Fruit fly (Drosophila melanogaster) whole organism, embryonic: ENCODE measurements around the gene Prp3.

Experiments
- ATbp ChIP-seq: fragments of 200-800 bp; sonication (Bioruptor generic); optimal IDR thresholded peaks from 2 replicates; lab custom pipeline; 2017; ENCODE audit warnings: missing biosample characterization, mild to moderate bottlenecking, missing genetic modification characterization, missing genetic modification reagents
- CG10209 ChIP-seq: fragments of 200-800 bp; sonication (Bioruptor generic); optimal IDR thresholded peaks from 3 replicates; lab custom pipeline; 2017; ENCODE audit warnings: missing biosample characterization, mild to moderate bottlenecking, missing genetic modification characterization, missing genetic modification reagents
- CG10366 ChIP-seq: fragments of 200-800 bp; sonication (Bioruptor generic); IDR thresholded peaks from 2 replicates; pipeline ENCODE4 v1.3.6; 2022; ENCODE audit warnings: missing biosample characterization, missing genetic modification characterization
- CG12071 ChIP-seq: fragments of 200-800 bp; sonication (Bioruptor generic); optimal IDR thresholded peaks from 3 replicates; lab custom pipeline; 2018; ENCODE audit warnings: missing biosample characterization, mild to moderate bottlenecking, missing genetic modification characterization
- CG12104 ChIP-seq: fragments of 200-800 bp; sonication (Bioruptor generic); optimal IDR thresholded peaks from 3 replicates; lab custom pipeline; 2016; ENCODE audit warnings: missing biosample characterization, missing genetic modification characterization
- CG13287 ChIP-seq: fragments of 200-800 bp; sonication (Bioruptor generic); IDR thresholded peaks from 2 replicates; pipeline ENCODE4 v1.3.6; 2022; ENCODE audit warnings: missing biosample characterization, missing genetic modification characterization; ENCODE audit not compliant: partially characterized antibody
- CG13894 ChIP-seq: fragments of 200-800 bp; sonication (Bioruptor generic); optimal IDR thresholded peaks from 3 replicates; lab custom pipeline; 2018; ENCODE audit warnings: missing biosample characterization, mild to moderate bottlenecking, missing genetic modification characterization, moderate library complexity
- CG1792 ChIP-seq: fragments of 200-800 bp; sonication (Bioruptor generic); optimal IDR thresholded peaks from 2 replicates; lab custom pipeline; 2016; ENCODE audit warnings: missing biosample characterization, missing genetic modification characterization
- CG18476 ChIP-seq: fragments of 200-800 bp; sonication (Bioruptor generic); optimal IDR thresholded peaks from 2 replicates; lab custom pipeline; 2016; ENCODE audit warnings: missing biosample characterization, mild to moderate bottlenecking, missing genetic modification characterization
- CG2678 ChIP-seq: fragments of 200-800 bp; sonication (Bioruptor generic); optimal IDR thresholded peaks from 3 replicates; lab custom pipeline; 2019; ENCODE audit warnings: missing biosample characterization, mild to moderate bottlenecking, missing genetic modification characterization, moderate library complexity
- CG30431 ChIP-seq: fragments of 200-800 bp; sonication (Bioruptor generic); optimal IDR thresholded peaks from 2 replicates; lab custom pipeline; 2017; ENCODE audit warnings: missing biosample characterization, missing genetic modification characterization
- CG3163 ChIP-seq: fragments of 200-800 bp; sonication (Bioruptor generic); optimal IDR thresholded peaks from 3 replicates; lab custom pipeline; 2016; ENCODE audit warnings: missing biosample characterization, missing genetic modification characterization
- CG34224 ChIP-seq: fragments of 200-800 bp; sonication (Bioruptor generic); IDR thresholded peaks from 3 replicates; pipeline ENCODE4 v1.3.6; 2022; ENCODE audit warnings: missing biosample characterization, missing genetic modification characterization; ENCODE audit not compliant: partially characterized antibody
- CG4424 ChIP-seq: fragments of 200-800 bp; sonication (Bioruptor generic); optimal IDR thresholded peaks from 3 replicates; lab custom pipeline; 2016; ENCODE audit warnings: missing biosample characterization, missing genetic modification characterization
- CG4707 ChIP-seq: fragments of 200-800 bp; sonication (Bioruptor generic); optimal IDR thresholded peaks from 2 replicates; lab custom pipeline; 2018; ENCODE audit warnings: missing biosample characterization, mild to moderate bottlenecking, missing genetic modification characterization, moderate library complexity
- CG6254 ChIP-seq: fragments of 200-800 bp; sonication (Bioruptor generic); optimal IDR thresholded peaks from 3 replicates; lab custom pipeline; 2017; ENCODE audit warnings: mild to moderate bottlenecking, missing biosample characterization, missing genetic modification reagents, missing genetic modification characterization
- CG6272 ChIP-seq: fragments of 200-800 bp; sonication (Bioruptor generic); IDR thresholded peaks from 2 replicates; pipeline ENCODE4 v1.3.6; 2022; ENCODE audit warnings: missing biosample characterization, missing genetic modification characterization
- CG6765 ChIP-seq: fragments of 200-800 bp; sonication (Bioruptor generic); optimal IDR thresholded peaks from 3 replicates; lab custom pipeline; 2017; ENCODE audit warnings: missing biosample characterization, mild to moderate bottlenecking, missing genetic modification characterization
- CG6791 ChIP-seq: fragments of 200-800 bp; sonication (Bioruptor generic); IDR thresholded peaks from 3 replicates; pipeline ENCODE4 v1.3.6; 2022; ENCODE audit warnings: missing biosample characterization, missing genetic modification characterization; ENCODE audit not compliant: partially characterized antibody
- CG8944 ChIP-seq: fragments of 200-800 bp; sonication (Bioruptor generic); optimal IDR thresholded peaks from 3 replicates; lab custom pipeline; 2016; ENCODE audit warnings: missing biosample characterization, missing genetic modification characterization
- CG9609 ChIP-seq: fragments of 200-800 bp; sonication (Bioruptor generic); optimal IDR thresholded peaks from 3 replicates; lab custom pipeline; 2016; ENCODE audit warnings: missing biosample characterization, missing genetic modification characterization
- CG9876 ChIP-seq: fragments of 200-800 bp; sonication (Bioruptor generic); optimal IDR thresholded peaks from 2 replicates; lab custom pipeline; 2016; ENCODE audit warnings: missing biosample characterization, missing genetic modification characterization
- CkIIα-i1 ChIP-seq: fragments of 200-800 bp; sonication (Bioruptor generic); IDR thresholded peaks from 2 replicates; pipeline ENCODE4 v1.3.6; 2022; ENCODE audit warnings: missing biosample characterization, missing genetic modification characterization
- Dbx ChIP-seq: fragments of 200-800 bp; sonication (Bioruptor generic); IDR thresholded peaks from 3 replicates; pipeline ENCODE4 v1.3.6; 2022; ENCODE audit warnings: missing biosample characterization, missing genetic modification characterization
- Eip74EF ChIP-seq, 2 experiments: fragments of 200-800 bp in 1 of 2; fragments of >200 bp in 1 of 2; sonication (Bioruptor generic) in 1 of 2; optimal IDR thresholded peaks; 2 replicates each; lab custom pipeline; 2017 to 2019; ENCODE audit warnings: missing biosample characterization in 2 of 2, missing genetic modification characterization in 2 of 2, mild to moderate bottlenecking in 1 of 2, moderate library complexity in 1 of 2
- Fer1 ChIP-seq: fragments of 200-800 bp; sonication (Bioruptor generic); optimal IDR thresholded peaks from 2 replicates; lab custom pipeline; 2017; ENCODE audit warnings: missing biosample characterization, mild to moderate bottlenecking, missing genetic modification characterization
- Fer3 ChIP-seq: fragments of 200-800 bp; sonication (Bioruptor generic); optimal IDR thresholded peaks from 2 replicates; lab custom pipeline; 2018; ENCODE audit warnings: missing biosample characterization, mild to moderate bottlenecking, missing genetic modification characterization, moderate library complexity
- H2.0 ChIP-seq: fragments of 200-800 bp; sonication (Bioruptor generic); IDR thresholded peaks from 2 replicates; pipeline ENCODE4 v1.3.6; 2022; ENCODE audit warnings: missing biosample characterization, missing genetic modification characterization
- HLH3B ChIP-seq: fragments of 200-800 bp; sonication (Bioruptor generic); IDR thresholded peaks from 2 replicates; pipeline ENCODE4 v1.3.6; 2022; ENCODE audit warnings: missing biosample characterization, missing genetic modification characterization
- HLHmδ ChIP-seq: fragments of 200-800 bp; sonication (Bioruptor generic); optimal IDR thresholded peaks from 2 replicates; lab custom pipeline; 2018; ENCODE audit warnings: missing biosample characterization, mild to moderate bottlenecking, missing genetic modification characterization, moderate library complexity
- Lhr ChIP-seq: fragments of 200-800 bp; sonication (Bioruptor generic); optimal IDR thresholded peaks from 3 replicates; lab custom pipeline; 2017; ENCODE audit warnings: mild to moderate bottlenecking, missing biosample characterization, missing genetic modification reagents, missing genetic modification characterization
- NFAT ChIP-seq: fragments of 200-800 bp; sonication (Bioruptor generic); IDR thresholded peaks from 2 replicates; pipeline ENCODE4 v1.3.6; 2022; ENCODE audit warnings: missing biosample characterization, missing genetic modification characterization
- ci ChIP-seq: fragments of 200-800 bp; sonication (Bioruptor generic); IDR thresholded peaks from 3 replicates; pipeline ENCODE4 v1.3.6; 2022; ENCODE audit warnings: missing biosample characterization, missing genetic modification characterization
- danr ChIP-seq: fragments of 200-800 bp; sonication (Bioruptor generic); IDR thresholded peaks from 2 replicates; pipeline ENCODE4 v1.3.6; 2022; ENCODE audit warnings: missing biosample characterization, missing genetic modification characterization
- dati ChIP-seq: fragments of 200-800 bp; sonication (Bioruptor generic); IDR thresholded peaks from 2 replicates; pipeline ENCODE4 v1.3.6; 2022; ENCODE audit warnings: missing biosample characterization, missing genetic modification characterization
- gro ChIP-seq: fragments of 200-800 bp; sonication (Bioruptor generic); optimal IDR thresholded peaks from 2 replicates; lab custom pipeline; 2016; ENCODE audit warnings: missing biosample characterization, missing genetic modification characterization
- gsb-n ChIP-seq: fragments of 200-800 bp; sonication (Bioruptor generic); optimal IDR thresholded peaks from 3 replicates; lab custom pipeline; 2018; ENCODE audit warnings: missing biosample characterization, mild to moderate bottlenecking, missing genetic modification characterization
- her ChIP-seq: fragments of 200-800 bp; sonication (Bioruptor generic); optimal IDR thresholded peaks from 2 replicates; lab custom pipeline; 2016; ENCODE audit warnings: missing biosample characterization, missing genetic modification characterization
- lbe ChIP-seq: fragments of 200-800 bp; sonication (Bioruptor generic); optimal IDR thresholded peaks from 2 replicates; lab custom pipeline; 2016; ENCODE audit warnings: missing biosample characterization, mild to moderate bottlenecking, missing genetic modification characterization
- peb ChIP-seq: fragments of 200-800 bp; sonication (Bioruptor generic); IDR thresholded peaks from 2 replicates; pipeline ENCODE4 v1.3.6; 2022; ENCODE audit warnings: missing biosample characterization, missing genetic modification characterization
- repo ChIP-seq: fragments of 200-800 bp; sonication (Bioruptor generic); optimal IDR thresholded peaks from 2 replicates; lab custom pipeline; 2016; ENCODE audit warnings: missing biosample characterization, missing genetic modification characterization
- scrt ChIP-seq: fragments of 200-800 bp; sonication (Bioruptor generic); optimal IDR thresholded peaks from 2 replicates; lab custom pipeline; 2018; ENCODE audit warnings: missing biosample characterization, mild to moderate bottlenecking, missing genetic modification characterization, moderate library complexity
- slbo ChIP-seq: fragments of 200-800 bp; sonication (Bioruptor generic); IDR thresholded peaks from 2 replicates; pipeline ENCODE4 v1.3.6; 2022; ENCODE audit warnings: missing biosample characterization, missing genetic modification characterization
- stwl ChIP-seq: fragments of 200-800 bp; sonication (Bioruptor generic); optimal IDR thresholded peaks from 3 replicates; lab custom pipeline; 2018; ENCODE audit warnings: missing biosample characterization, mild to moderate bottlenecking, missing genetic modification characterization, moderate library complexity
- unpg ChIP-seq: fragments of 200-800 bp; sonication (Bioruptor generic); optimal IDR thresholded peaks from 3 replicates; lab custom pipeline; 2018; ENCODE audit warnings: missing biosample characterization, mild to moderate bottlenecking, missing genetic modification characterization, moderate library complexity
- wdn ChIP-seq: fragments of 200-800 bp; sonication (Bioruptor generic); IDR thresholded peaks from 2 replicates; pipeline ENCODE4 v1.3.6; 2022; ENCODE audit warnings: missing biosample characterization, missing genetic modification characterization
- zen2 ChIP-seq: fragments of 200-800 bp; sonication (Bioruptor generic); IDR thresholded peaks from 3 replicates; pipeline ENCODE4 v1.3.6; 2022; ENCODE audit warnings: missing biosample characterization, missing genetic modification characterization; ENCODE audit not compliant: partially characterized antibody
- zfh1 ChIP-seq: fragments of 200-800 bp; sonication (Bioruptor generic); IDR thresholded peaks from 3 replicates; pipeline ENCODE4 v1.3.6; 2022; ENCODE audit warnings: missing biosample characterization, missing genetic modification characterization

Prp3 gene

dm6 chr3L:19870843-19871666, 39.0 kb upstream of the Prp3 start, which contains the start of the genes Rab8 and Usp32 (continued):
- peak; percentile 23 for TF ChIP-seq gsb-n
- TF ChIP-seq CG4424 (GFP tag; lab: Kevin White, UChicago) = peak; percentile 51
- TF ChIP-seq CG10209 (GFP tag; lab: Kevin White, UChicago) = peak; percentile 63
- peak; percentile 82 for TF ChIP-seq Dbx
- peak; percentile 20 for TF ChIP-seq ATbp (GFP tag; lab: Kevin White, UChicago)
- peak; percentile 40 for TF ChIP-seq CG4707 (GFP tag; lab: Kevin White, UChicago)
- peak; percentile 1 for TF ChIP-seq CG12071 (GFP tag; lab: Kevin White, UChicago)
- no peak for TF ChIP-seq peb
- TF ChIP-seq her (GFP tag; lab: Kevin White, UChicago) = peak; percentile 80
- TF ChIP-seq CG6791 (GFP tag; lab: Robert Waterston, UW) = peak; percentile 89
- peak; percentile 78 for TF ChIP-seq stwl (tag; lab: Kevin White, UChicago)
- peak; percentile 41 for TF ChIP-seq unpg (GFP tag; lab: Kevin White, UChicago)
- TF ChIP-seq ci (GFP tag; lab: Robert Waterston, UW) = peak; percentile 74; the same call in 2 of the 3 replicates
- peak; percentile 51 for TF ChIP-seq CG12104 (GFP tag; lab: Kevin White, UChicago)
- peak in 1 of 2 experiments; percentile 29 for TF ChIP-seq Eip74EF (GFP tag; optimal IDR thresholded peaks at IDR 0.05; lab: Kevin White, UChicago)
- peak; percentile 14; the same call in 1 of the 2 replicates for TF ChIP-seq CG10366 (GFP tag; lab: Robert Waterston, UW)
- TF ChIP-seq Lhr (GFP tag; lab: Kevin White, UChicago) = peak; percentile 46
- TF ChIP-seq gro (GFP tag; lab: Kevin White, UChicago) = peak; percentile 65
- peak; percentile 71 for TF ChIP-seq slbo
- TF ChIP-seq CG8944 (GFP tag; lab: Kevin White, UChicago) = peak; percentile 57
- TF ChIP-seq CG13894 (tag; lab: Kevin White, UChicago) = no peak
- peak; percentile 76 for TF ChIP-seq Fer1
- peak; percentile 89 for TF ChIP-seq CG13287 (GFP tag; lab: Robert Waterston, UW)
- TF ChIP-seq CG6254 = no peak
- TF ChIP-seq CG2678 (tag; lab: Kevin White, UChicago) = no peak
- TF ChIP-seq CG9876 (GFP tag; lab: Kevin White, UChicago) = peak; percentile 64
- 0 out of 2 replicates have a peak, but pooled peaks have one; percentile 6 for TF ChIP-seq HLH3B (GFP tag; lab: Robert Waterston, UW)
- peak; percentile 70; the same call in 1 of the 3 replicates for TF ChIP-seq zen2 (GFP tag; lab: Robert Waterston, UW)
- TF ChIP-seq wdn = no peak
- TF ChIP-seq CG1792 = peak; percentile 29
- peak; percentile 8 for TF ChIP-seq CG18476 (GFP tag; lab: Kevin White, UChicago)
- TF ChIP-seq CG3163 (GFP tag; lab: Kevin White, UChicago) = peak; percentile 57
- peak; percentile 62 for TF ChIP-seq scrt (GFP tag; lab: Kevin White, UChicago)
- peak; percentile 86 for TF ChIP-seq CG34224 (GFP tag; lab: Robert Waterston, UW)
- peak; percentile 39; the same call in 1 of the 2 replicates for TF ChIP-seq H2.0
- TF ChIP-seq zfh1 = peak; percentile 42; the same call in 2 of the 3 replicates
- 0 out of 2 replicates have a peak, but pooled peaks have one; percentile 6 for TF ChIP-seq danr (GFP tag; lab: Robert Waterston, UW)
- no peak for TF ChIP-seq Fer3 (tag; lab: Kevin White, UChicago)
- TF ChIP-seq repo (GFP tag; lab: Kevin White, UChicago) = peak; percentile 81
- TF ChIP-seq NFAT (GFP tag; lab: Robert Waterston, UW) = peak; percentile 81
- peak; percentile 31 for TF ChIP-seq CG6765 (GFP tag; lab: Kevin White, UChicago)
- TF ChIP-seq CG30431 = no peak
- peak; percentile 64 for TF ChIP-seq CG9609
- TF ChIP-seq CkIIα-i1 (GFP tag; lab: Robert Waterston, UW) = no peak
- TF ChIP-seq HLHmδ = no peak
- no peak for TF ChIP-seq dati (GFP tag; lab: Robert Waterston, UW)
- TF ChIP-seq CG6272 (GFP tag; lab: Robert Waterston, UW) = no peak
- peak; percentile 77 for TF ChIP-seq lbe (GFP tag; lab: Kevin White, UChicago)
